Fruit fly (Drosophila melanogaster) Kc167 (cell line): Measurements from ENCODE around the gene mtsh.

Source experiments
- insv ChIP-seq: fragments of >200 bp; optimal IDR thresholded peaks from 3 replicates; lab custom pipeline; 2018; ENCODE audit warnings: missing external identifiers
- psq ChIP-seq: fragments of >200 bp; optimal IDR thresholded peaks from 2 replicates; lab custom pipeline; 2017; ENCODE audit warnings: missing external identifiers

DNA sequence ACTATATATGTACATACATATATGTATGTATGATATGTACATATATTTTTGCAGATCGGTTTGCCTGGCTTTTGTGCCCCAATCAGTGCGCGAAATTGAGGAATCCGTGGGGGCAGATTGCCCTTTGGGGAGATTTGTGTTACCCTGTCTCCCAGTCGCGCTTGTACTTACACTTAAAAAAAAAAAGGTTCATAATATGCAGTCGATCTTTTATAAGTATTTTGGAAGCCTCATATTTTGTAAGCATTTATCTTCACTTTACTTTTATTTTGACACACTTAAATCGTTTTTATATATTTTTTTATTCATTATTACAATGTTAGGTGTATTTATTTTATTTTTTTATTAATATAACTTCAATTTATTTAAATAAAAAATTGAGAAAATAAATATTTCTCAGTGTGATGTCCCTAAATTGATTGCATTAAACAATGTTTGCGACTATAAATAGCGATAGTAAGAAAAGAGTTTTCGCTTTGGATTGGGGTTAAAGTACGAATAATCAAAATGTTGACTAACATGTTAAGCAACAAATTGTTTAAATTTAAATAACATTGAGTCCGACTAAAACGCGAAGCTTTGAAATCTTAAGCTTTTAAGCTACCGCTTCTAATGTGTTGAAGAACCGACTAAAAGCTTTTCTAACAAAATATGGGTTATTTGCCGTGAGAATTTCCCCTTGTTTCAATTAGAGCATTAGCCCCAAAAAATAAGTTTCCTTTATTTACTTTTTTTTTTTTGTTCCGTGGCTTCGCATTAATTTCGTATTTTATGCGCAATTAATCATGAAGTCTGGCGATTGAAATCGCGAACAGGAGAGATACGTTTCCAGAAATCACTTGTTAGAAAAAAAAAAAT is 6.9 kb upstream of the mtsh start:
- TF ChIP-seq psq: no peak
- TF ChIP-seq insv (lab: Kevin White, UChicago): no peak
